Fruit fly (Drosophila melanogaster): Measurements from ENCODE around the gene CG3808.
A peak's percentile ranks its signal among the peaks of the same experiment; 100 is the strongest.

The CG3808 gene

dm6 chr3L:19024800-19025199, 24.4 kb upstream of the CG3808 start:
- peak; percentile 49 for TF ChIP-seq CG8632 (GFP tag; optimal IDR thresholded peaks at IDR 0.05)
- no peak for TF ChIP-seq CG11902 (GFP tag; optimal IDR thresholded peaks at IDR 0.05)
- TF ChIP-seq CG6163 (GFP tag; IDR thresholded peaks at IDR 0.05), result peak; percentile 79
- peak; percentile 53 for TF ChIP-seq spab (GFP tag; optimal IDR thresholded peaks at IDR 0.05)
- TF ChIP-seq cyc (GFP tag; optimal IDR thresholded peaks at IDR 0.05), result peak; percentile 77
- peak; percentile 43; the same call in 1 of the 3 replicates for TF ChIP-seq eg (GFP tag; IDR thresholded peaks at IDR 0.05)
- no peak for TF ChIP-seq Lpt (GFP tag; optimal IDR thresholded peaks at IDR 0.05)
- peak; percentile 46 for TF ChIP-seq lz (GFP tag; optimal IDR thresholded peaks at IDR 0.05)
- peak; percentile 39 for TF ChIP-seq CG8319 (GFP tag; optimal IDR thresholded peaks at IDR 0.05)
- TF ChIP-seq dsx (GFP tag; optimal IDR thresholded peaks at IDR 0.05; ENCODE audit: poor library complexity, severe bottlenecking), result no peak
- TF ChIP-seq CG8119 (GFP tag; IDR thresholded peaks at IDR 0.05), result no peak
- peak; percentile 50 for TF ChIP-seq CG32006 (GFP tag; optimal IDR thresholded peaks at IDR 0.05)
- TF ChIP-seq CG1621 (tag; optimal IDR thresholded peaks at IDR 0.05), result peak; percentile 7
- peak; percentile 50 for TF ChIP-seq CG34406 (GFP tag; optimal IDR thresholded peaks at IDR 0.05)
- TF ChIP-seq svp (GFP tag), result peak; percentile 85
- 0 out of 2 replicates have a peak, but pooled peaks have one; percentile 20 for TF ChIP-seq CG15336 (GFP tag; IDR thresholded peaks at IDR 0.05)
- peak; percentile 49 for TF ChIP-seq achi (GFP tag; optimal IDR thresholded peaks at IDR 0.05)
- peak; percentile 40 for TF ChIP-seq Hr4 (GFP tag; optimal IDR thresholded peaks at IDR 0.05)
- peak; percentile 72 for TF ChIP-seq topi (GFP tag; optimal IDR thresholded peaks at IDR 0.05)
- peak; percentile 37 for TF ChIP-seq CG6792 (GFP tag; optimal IDR thresholded peaks at IDR 0.05)
- TF ChIP-seq Sox102F (GFP tag; optimal IDR thresholded peaks at IDR 0.05), result peak; percentile 76
- TF ChIP-seq CG4318 (GFP tag; optimal IDR thresholded peaks at IDR 0.05), result no peak
- peak; percentile 68 for TF ChIP-seq Hr39 (GFP tag; optimal IDR thresholded peaks at IDR 0.05)
- TF ChIP-seq CG9139 (GFP tag; optimal IDR thresholded peaks at IDR 0.05), result no peak
- TF ChIP-seq CG16779 (tag; optimal IDR thresholded peaks at IDR 0.05), result no peak
- TF ChIP-seq Eip93F (GFP tag; optimal IDR thresholded peaks at IDR 0.05), result no peak
- no peak for TF ChIP-seq Ets21C (GFP tag; optimal IDR thresholded peaks at IDR 0.05)
- peak; percentile 76 for TF ChIP-seq CG31627 (GFP tag; optimal IDR thresholded peaks at IDR 0.05)
- peak; percentile 88 for TF ChIP-seq Eip78C (GFP tag)
- peak; percentile 62 for TF ChIP-seq OdsH (GFP tag; optimal IDR thresholded peaks at IDR 0.05)
- peak; percentile 19 for TF ChIP-seq Eip75B (GFP tag; optimal IDR thresholded peaks at IDR 0.05)
- peak; percentile 38 for TF ChIP-seq CG6854 (GFP tag; optimal IDR thresholded peaks at IDR 0.05)
- TF ChIP-seq esn (GFP tag; optimal IDR thresholded peaks at IDR 0.05), result peak; percentile 71
- peak; percentile 54 for TF ChIP-seq CG7368 (GFP tag; optimal IDR thresholded peaks at IDR 0.05)
- no peak for TF ChIP-seq CG11294 (GFP tag; IDR thresholded peaks at IDR 0.05)
- TF ChIP-seq CG3032 (tag; optimal IDR thresholded peaks at IDR 0.05), result peak; percentile 43
- peak; percentile 12 for TF ChIP-seq CG11762 (GFP tag; optimal IDR thresholded peaks at IDR 0.05; ENCODE audit: insufficient read depth)
- peak in 1 of 2 experiments; percentile 33 for TF ChIP-seq ss (GFP tag; optimal IDR thresholded peaks at IDR 0.05)
- peak; percentile 55 for TF ChIP-seq acj6 (GFP tag; optimal IDR thresholded peaks at IDR 0.05)
- TF ChIP-seq Smox (GFP tag; optimal IDR thresholded peaks at IDR 0.05), result peak; percentile 66
- peak; percentile 72 for TF ChIP-seq CG3919 (GFP tag; optimal IDR thresholded peaks at IDR 0.05)
- TF ChIP-seq fd59A (GFP tag; optimal IDR thresholded peaks at IDR 0.05), result no peak
- TF ChIP-seq Sox14 (GFP tag; optimal IDR thresholded peaks at IDR 0.05), result peak; percentile 46
- TF ChIP-seq fkh (GFP tag; optimal IDR thresholded peaks at IDR 0.05), result no peak
- TF ChIP-seq CG10631 (GFP tag; optimal IDR thresholded peaks at IDR 0.05), result peak; percentile 5
- peak; percentile 44 for TF ChIP-seq CG10669 (GFP tag; optimal IDR thresholded peaks at IDR 0.05)
- peak; percentile 8 for TF ChIP-seq net (GFP tag; optimal IDR thresholded peaks at IDR 0.05)
- TF ChIP-seq Met (GFP tag; optimal IDR thresholded peaks at IDR 0.05), result peak; percentile 73
- TF ChIP-seq CG6276 (GFP tag; optimal IDR thresholded peaks at IDR 0.05), result no peak
- TF ChIP-seq dac (GFP tag; optimal IDR thresholded peaks at IDR 0.05), result no peak
- TF ChIP-seq Sox15 (GFP tag; optimal IDR thresholded peaks at IDR 0.05), result peak; percentile 26
- TF ChIP-seq CG6808 (GFP tag; optimal IDR thresholded peaks at IDR 0.05), result peak; percentile 48
